Worm (Caenorhabditis elegans) whole organism, late embryonic: ENCODE results near the gene tbb-6.

ENCODE experiments used
- C08G9.2 ChIP-seq: sonication (generic microtip); optimal IDR thresholded peaks from 2 replicates; lab custom pipeline; 2016; ENCODE audit warnings: mild to moderate bottlenecking, missing genetic modification characterization, moderate library complexity, missing compliant biosample characterization
- F13H6.1 ChIP-seq: sonication (generic microtip); optimal IDR thresholded peaks from 2 replicates; lab custom pipeline; 2016; ENCODE audit warnings: missing genetic modification characterization, missing compliant biosample characterization
- K02D7.2 ChIP-seq: sonication (generic microtip); optimal IDR thresholded peaks from 2 replicates; lab custom pipeline; 2017; ENCODE audit warnings: mild to moderate bottlenecking, missing genetic modification characterization, missing compliant biosample characterization
- ahr-1 ChIP-seq: sonication (generic microtip); optimal IDR thresholded peaks from 2 replicates; lab custom pipeline; 2016; ENCODE audit warnings: missing genetic modification characterization, missing compliant biosample characterization
- ama-1 ChIP-seq: fragments of 150-350 bp; optimal IDR thresholded peaks from 2 replicates; lab custom pipeline; 2014
- ceh-14 ChIP-seq: sonication (generic microtip); optimal IDR thresholded peaks from 2 replicates; lab custom pipeline; 2016; ENCODE audit warnings: missing genotype, missing genetic modification characterization, missing compliant biosample characterization
- ceh-24 ChIP-seq: sonication (generic microtip); optimal IDR thresholded peaks from 2 replicates; lab custom pipeline; 2016; ENCODE audit warnings: mild to moderate bottlenecking, missing genetic modification characterization, missing compliant biosample characterization
- ceh-31 ChIP-seq: sonication (generic microtip); optimal IDR thresholded peaks from 2 replicates; lab custom pipeline; 2016; ENCODE audit warnings: missing genetic modification characterization, missing compliant biosample characterization
- ceh-48 ChIP-seq: sonication (generic microtip); optimal IDR thresholded peaks from 2 replicates; lab custom pipeline; 2016; ENCODE audit warnings: missing genetic modification characterization, inconsistent platforms, missing compliant biosample characterization
- ceh-6 ChIP-seq: fragments of 200-800 bp; sonication (Bioruptor generic); optimal IDR thresholded peaks from 2 replicates; lab custom pipeline; 2018; ENCODE audit warnings: mild to moderate bottlenecking, missing genetic modification characterization, missing compliant biosample characterization
- che-1 ChIP-seq: sonication (generic microtip); optimal IDR thresholded peaks from 2 replicates; lab custom pipeline; 2016; ENCODE audit warnings: mild to moderate bottlenecking, missing genetic modification characterization, missing compliant biosample characterization
- dmd-4 ChIP-seq: sonication (generic microtip); optimal IDR thresholded peaks from 2 replicates; lab custom pipeline; 2016; ENCODE audit warnings: borderline replicate concordance, missing genetic modification characterization, missing compliant biosample characterization
- dve-1 ChIP-seq: sonication (generic microtip); optimal IDR thresholded peaks from 2 replicates; lab custom pipeline; 2017; ENCODE audit warnings: antibody characterized with exemption, mild to moderate bottlenecking, missing genetic modification characterization, missing compliant biosample characterization
- elt-2 ChIP-seq: sonication (generic microtip); optimal IDR thresholded peaks from 2 replicates; lab custom pipeline; 2016; ENCODE audit warnings: missing genetic modification reagents, missing genetic modification characterization, missing compliant biosample characterization
- elt-4 ChIP-seq: sonication (generic microtip); optimal IDR thresholded peaks from 2 replicates; lab custom pipeline; 2016; ENCODE audit warnings: missing genetic modification characterization, missing compliant biosample characterization
- ets-4 ChIP-seq: sonication (generic microtip); optimal IDR thresholded peaks from 2 replicates; lab custom pipeline; 2016; ENCODE audit warnings: missing genetic modification characterization, missing compliant biosample characterization
- eyg-1 ChIP-seq: sonication (generic microtip); optimal IDR thresholded peaks from 2 replicates; lab custom pipeline; 2016; ENCODE audit warnings: missing genotype, missing genetic modification characterization, missing compliant biosample characterization
- gmeb-2 ChIP-seq: sonication (generic microtip); optimal IDR thresholded peaks from 2 replicates; lab custom pipeline; 2016; ENCODE audit warnings: missing genetic modification characterization, inconsistent platforms, missing compliant biosample characterization
- hlh-15 ChIP-seq: sonication (generic microtip); optimal IDR thresholded peaks from 2 replicates; lab custom pipeline; 2016; ENCODE audit warnings: missing genetic modification characterization, missing compliant biosample characterization
- lim-6 ChIP-seq: sonication (generic microtip); optimal IDR thresholded peaks from 2 replicates; lab custom pipeline; 2016; ENCODE audit warnings: missing genetic modification characterization, missing compliant biosample characterization
- lin-11 ChIP-seq: fragments of 200-800 bp; sonication (Bioruptor generic); optimal IDR thresholded peaks from 2 replicates; lab custom pipeline; 2018; ENCODE audit warnings: mild to moderate bottlenecking, missing genetic modification characterization, missing compliant biosample characterization
- mec-3 ChIP-seq: sonication (generic microtip); optimal IDR thresholded peaks from 2 replicates; lab custom pipeline; 2016; ENCODE audit warnings: borderline replicate concordance, missing genetic modification characterization, missing compliant biosample characterization
- nfya-1 ChIP-seq: sonication (generic microtip); optimal IDR thresholded peaks from 2 replicates; lab custom pipeline; 2017; ENCODE audit warnings: missing genetic modification characterization, mild to moderate bottlenecking, missing compliant biosample characterization, antibody characterized with exemption, moderate library complexity
- npax-4 ChIP-seq: sonication (generic microtip); optimal IDR thresholded peaks from 2 replicates; lab custom pipeline; 2016; ENCODE audit warnings: missing genetic modification characterization, missing compliant biosample characterization
- pat-9 ChIP-seq: fragments of 200-800 bp; sonication (Bioruptor generic); optimal IDR thresholded peaks from 2 replicates; lab custom pipeline; 2018; ENCODE audit warnings: mild to moderate bottlenecking, missing genetic modification characterization, moderate library complexity, missing compliant biosample characterization
- pros-1 ChIP-seq: fragments of 150-350 bp; optimal IDR thresholded peaks from 2 replicates; lab custom pipeline; 2014; ENCODE audit warnings: missing biosample characterization, missing genetic modification reagents, missing genetic modification characterization
- rnt-1 ChIP-seq: sonication (generic microtip); optimal IDR thresholded peaks from 2 replicates; lab custom pipeline; 2016; ENCODE audit warnings: missing genetic modification characterization, missing compliant biosample characterization
- sdc-2 ChIP-seq: sonication (generic microtip); optimal IDR thresholded peaks from 2 replicates; lab custom pipeline; 2016; ENCODE audit warnings: missing genotype, missing genetic modification characterization, missing compliant biosample characterization
- sox-4 ChIP-seq: sonication (generic microtip); optimal IDR thresholded peaks from 2 replicates; lab custom pipeline; 2017; ENCODE audit warnings: mild to moderate bottlenecking, missing genetic modification characterization, inconsistent platforms, missing compliant biosample characterization
- tbx-2 ChIP-seq: sonication (generic microtip); optimal IDR thresholded peaks from 2 replicates; lab custom pipeline; 2016; ENCODE audit warnings: missing genetic modification characterization, missing compliant biosample characterization
- tbx-7 ChIP-seq: sonication (generic microtip); optimal IDR thresholded peaks from 2 replicates; lab custom pipeline; 2016; ENCODE audit warnings: missing genotype, missing genetic modification characterization, missing compliant biosample characterization
- ttx-3 ChIP-seq: sonication (generic microtip); optimal IDR thresholded peaks from 2 replicates; lab custom pipeline; 2016; ENCODE audit warnings: missing genetic modification reagents, missing genetic modification characterization, missing compliant biosample characterization
- unc-42 ChIP-seq: sonication (generic microtip); optimal IDR thresholded peaks from 2 replicates; lab custom pipeline; 2016; ENCODE audit warnings: missing genotype, missing genetic modification characterization, missing compliant biosample characterization
- unc-86 ChIP-seq: sonication (generic microtip); optimal IDR thresholded peaks from 2 replicates; lab custom pipeline; 2016; ENCODE audit warnings: missing genetic modification characterization, missing compliant biosample characterization

tbb-6 gene

DNA sequence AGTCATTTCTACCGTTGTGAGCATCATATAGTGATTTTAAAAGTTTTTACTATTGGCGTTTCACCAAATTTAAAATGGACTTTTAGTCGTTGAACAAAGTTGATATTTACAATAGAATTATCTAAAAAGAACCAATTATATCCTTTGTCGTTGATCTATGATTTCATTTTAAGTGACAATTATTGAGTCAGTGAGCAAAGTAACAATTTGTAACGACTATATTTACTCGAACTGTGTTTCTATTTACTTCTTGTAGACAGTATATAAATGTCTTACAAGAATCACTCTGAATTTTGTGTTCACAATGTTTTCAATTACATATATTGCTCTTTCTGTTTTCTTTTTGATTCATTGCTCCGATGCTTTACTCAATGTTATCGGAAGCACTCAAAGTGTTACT is 20.2 kb upstream of the tbb-6 start, which contains the start of gene ttr-22:
Gene ttr-22, plus strand, starts transcription at position 301 of the 400 bp plus-strand sequence.
- no peak for TF ChIP-seq tbx-7
- no peak for TF ChIP-seq elt-4 (tag; lab: Kevin White, UChicago)
- TF ChIP-seq tbx-2 = no peak
- no peak for TF ChIP-seq gmeb-2
- TF ChIP-seq lim-6 (tag; lab: Kevin White, UChicago) = no peak
- no peak for TF ChIP-seq ceh-6
- TF ChIP-seq ceh-14 (tag; lab: Kevin White, UChicago) = no peak
- TF ChIP-seq elt-2 = no peak
- TF ChIP-seq dmd-4 (tag; lab: Kevin White, UChicago) = no peak
- TF ChIP-seq hlh-15 = no peak
- TF ChIP-seq mec-3 (tag; lab: Kevin White, UChicago) = no peak
- TF ChIP-seq pros-1 (tag; lab: Kevin White, UChicago) = no peak
- TF ChIP-seq che-1 (tag; lab: Kevin White, UChicago) = no peak
- TF ChIP-seq ceh-24 (tag; lab: Kevin White, UChicago) = no peak
- TF ChIP-seq, all 69 proteins: peak for 0

DNA sequence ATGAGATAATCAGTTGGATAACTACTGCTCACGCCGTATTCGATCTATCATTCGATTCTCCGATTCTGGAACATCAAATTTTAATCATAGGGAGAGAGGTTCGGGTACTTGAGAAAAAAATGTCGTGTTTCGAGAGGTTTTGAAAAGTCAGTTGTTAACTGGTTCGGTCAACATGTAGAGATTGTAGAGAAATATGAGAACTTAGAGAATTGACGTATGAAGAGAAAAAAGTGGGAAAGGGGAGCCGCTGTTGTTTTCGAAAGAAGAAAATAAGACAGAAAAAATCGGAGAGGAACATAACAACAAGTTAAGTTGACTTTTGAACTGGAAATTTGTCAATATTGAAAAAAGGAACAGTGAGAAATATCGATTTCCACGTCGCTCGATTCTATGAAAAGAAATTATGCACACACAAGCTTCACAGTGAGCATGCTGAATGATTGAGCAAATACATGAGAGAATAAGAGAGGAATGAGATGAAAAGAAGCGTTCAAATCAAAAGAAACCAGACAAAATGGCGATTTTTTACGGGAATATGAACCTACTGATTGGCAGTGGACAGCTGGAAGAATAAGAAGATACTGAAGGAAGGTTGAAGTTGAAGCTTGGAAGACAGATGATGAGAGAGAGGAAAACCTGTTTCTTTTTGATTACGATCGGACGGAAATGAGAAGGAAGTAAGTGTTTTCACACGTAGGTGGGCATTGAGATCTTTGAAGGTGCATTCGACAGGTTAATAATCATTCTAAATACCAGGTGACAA is 16.2 kb upstream of the tbb-6 start, which contains the start of the genes T04H1.13, slfl-5 and rad-50:
Gene T04H1.13, minus strand, starts transcription at position 51 of the 763 bp plus-strand sequence.
Gene slfl-5, minus strand, starts transcription at position 65 of the 763 bp plus-strand sequence.
Gene rad-50, plus strand, starts transcription at position 667 of the 763 bp plus-strand sequence.
- no peak for TF ChIP-seq F13H6.1 (tag; lab: Kevin White, UChicago)
- TF ChIP-seq ttx-3 (tag; lab: Kevin White, UChicago) = no peak
- TF ChIP-seq eyg-1 (tag; lab: Kevin White, UChicago) = no peak
- TF ChIP-seq nfya-1 (tag; lab: Kevin White, UChicago) = no peak
- no peak for TF ChIP-seq unc-86 (tag; lab: Kevin White, UChicago)
- no peak for TF ChIP-seq lim-6 (tag; lab: Kevin White, UChicago)
- TF ChIP-seq K02D7.2 = no peak
- no peak for TF ChIP-seq unc-42 (tag; lab: Kevin White, UChicago)
- TF ChIP-seq tbx-2 = no peak
- TF ChIP-seq C08G9.2 = no peak
- no peak for TF ChIP-seq mec-3 (tag; lab: Kevin White, UChicago)
- no peak for TF ChIP-seq ama-1 (lab: Kevin White, UChicago)
- TF ChIP-seq ahr-1 (tag; lab: Kevin White, UChicago) = no peak
- TF ChIP-seq che-1 (tag; lab: Kevin White, UChicago) = no peak
- TF ChIP-seq rnt-1 (tag; lab: Kevin White, UChicago) = no peak

DNA sequence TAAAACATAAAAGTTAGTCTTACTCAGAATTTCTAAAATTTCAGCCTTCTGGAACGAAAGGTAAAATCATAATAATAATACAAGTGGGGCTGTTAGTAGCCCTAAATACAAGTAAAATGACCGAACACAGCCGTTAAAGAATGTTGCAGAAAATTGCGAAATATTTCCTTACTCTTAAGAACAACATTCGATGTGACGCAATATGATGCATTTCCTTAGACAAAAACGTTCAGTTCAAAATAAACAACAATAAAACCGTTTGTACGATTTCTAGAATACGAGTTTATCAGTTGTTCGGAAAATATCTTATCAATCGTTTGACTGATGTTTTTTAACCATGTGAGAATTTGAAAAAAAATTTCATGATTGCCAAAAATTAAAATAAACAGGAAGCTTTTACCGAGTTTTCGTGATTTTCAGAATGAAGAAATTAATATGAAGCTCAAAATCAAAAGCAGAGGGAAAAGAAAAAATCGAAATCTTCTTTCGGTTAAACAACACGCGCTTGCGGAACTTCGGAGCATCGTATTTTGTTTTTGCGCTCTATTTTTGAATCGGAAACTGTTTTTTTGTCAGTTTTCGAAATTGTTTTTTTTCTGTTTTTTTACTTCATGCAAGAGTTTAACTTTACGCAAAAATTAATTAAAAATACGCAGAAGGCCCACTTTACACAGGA is 15.4 kb upstream of the tbb-6 start:
- TF ChIP-seq ceh-31 (tag; lab: Kevin White, UChicago) (no peak), ceh-48 (tag; lab: Kevin White, UChicago) (peak; percentile 1), npax-4 (tag; lab: Kevin White, UChicago) (no peak), pat-9 (tag; lab: Kevin White, UChicago) (no peak), elt-4 (tag; lab: Kevin White, UChicago) (no peak), lin-11 (no peak)

DNA sequence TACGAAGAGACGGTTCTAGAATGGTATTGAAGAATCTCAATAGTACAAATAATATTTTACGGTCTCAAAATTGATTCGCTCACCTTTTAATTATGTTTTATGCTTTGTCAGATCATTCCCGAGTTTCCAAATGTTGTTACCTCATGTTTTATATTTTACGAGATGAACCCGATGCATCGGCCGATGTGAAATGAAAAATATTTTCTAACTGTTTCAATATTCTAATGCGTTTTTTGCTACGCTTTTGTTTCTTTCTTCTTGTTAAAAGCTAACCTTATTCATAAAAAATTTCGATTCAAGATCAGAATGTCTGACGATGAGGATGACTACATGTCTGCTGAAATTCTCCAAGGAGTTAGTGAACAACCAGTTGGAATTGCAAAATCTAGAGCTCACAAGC is 10.3 kb upstream of the tbb-6 start, which contains the start of gene T04H1.5:
Gene T04H1.5, plus strand, starts transcription at position 301 of the 400 bp plus-strand sequence.
- TF ChIP-seq ama-1 (lab: Kevin White, UChicago) (no peak), ets-4 (tag; lab: Kevin White, UChicago) (no peak), che-1 (tag; lab: Kevin White, UChicago) (no peak), sox-4 (tag; lab: Kevin White, UChicago) (no peak), sdc-2 (tag; lab: Kevin White, UChicago) (no peak), dve-1 (tag; lab: Kevin White, UChicago) (no peak)
